Fruit fly (Drosophila melanogaster): ENCODE data around the gene CG5653.

The CG5653 gene

dm6 chr3L:8950955-8951354, 15.2 kb downstream of the CG5653 start (continued):
- TF ChIP-seq MBD-R2 (GFP tag; IDR thresholded peaks at IDR 0.05) (no peak), ara (GFP tag; IDR thresholded peaks at IDR 0.05) (0 out of 2 replicates have a peak, but pooled peaks have one; percentile 28), CG33213 (GFP tag; optimal IDR thresholded peaks at IDR 0.05) (no peak), Lhr (GFP tag; optimal IDR thresholded peaks at IDR 0.05) (no peak), CG8281 (tag; optimal IDR thresholded peaks at IDR 0.05) (no peak), odd (GFP tag; optimal IDR thresholded peaks at IDR 0.05) (no peak), ranshi (GFP tag; IDR thresholded peaks at IDR 0.05) (no peak), CG17361 (GFP tag; IDR thresholded peaks at IDR 0.05) (peak; percentile 83), bcd (GFP tag; optimal IDR thresholded peaks at IDR 0.05) (peak; percentile 49), danr (GFP tag; IDR thresholded peaks at IDR 0.05) (no peak), Dref (GFP tag; IDR thresholded peaks at IDR 0.05) (no peak), CG3995 (GFP tag; optimal IDR thresholded peaks at IDR 0.05) (no peak), Hr3 (GFP tag; optimal IDR thresholded peaks at IDR 0.05) (peak; percentile 60), dan (GFP tag; IDR thresholded peaks at IDR 0.05) (no peak), Sry-β (GFP tag; optimal IDR thresholded peaks at IDR 0.05) (no peak), sna (GFP tag; IDR thresholded peaks at IDR 0.05; ENCODE audit: partially characterized antibody) (no peak), CG34376 (GFP tag; optimal IDR thresholded peaks at IDR 0.05) (no peak), prd (optimal IDR thresholded peaks at IDR 0.05) (no peak), prd (GFP tag; IDR thresholded peaks at IDR 0.05) (peak; percentile 37; the same call in 1 of the 3 replicates), nau (GFP tag; optimal IDR thresholded peaks at IDR 0.05) (no peak), pb (GFP tag; optimal IDR thresholded peaks at IDR 0.05) (no peak)

- TF ChIP-seq crol (GFP tag; IDR thresholded peaks at IDR 0.05) (peak; percentile 86), ewg (GFP tag; optimal IDR thresholded peaks at IDR 0.05) (no peak), Fer2 (tag; optimal IDR thresholded peaks at IDR 0.05) (no peak), tna (GFP tag; IDR thresholded peaks at IDR 0.05; ENCODE audit: partially characterized antibody) (no peak), lab (GFP tag; optimal IDR thresholded peaks at IDR 0.05) (peak; percentile 54), CG7963 (GFP tag; IDR thresholded peaks at IDR 0.05; ENCODE audit: partially characterized antibody) (peak; percentile 16; the same call in 1 of the 3 replicates), sr (GFP tag; IDR thresholded peaks at IDR 0.05) (peak; percentile 79), Awh (GFP tag; IDR thresholded peaks at IDR 0.05) (0 out of 2 replicates have a peak, but pooled peaks have one; percentile 13), CG30431 (GFP tag; optimal IDR thresholded peaks at IDR 0.05) (no peak), chinmo (GFP tag; IDR thresholded peaks at IDR 0.05; ENCODE audit: partially characterized antibody) (0 out of 4 replicates have a peak, but pooled peaks have one; percentile 29), vnd (GFP tag; IDR thresholded peaks at IDR 0.05; ENCODE audit: partially characterized antibody) (0 out of 3 replicates have a peak, but pooled peaks have one; percentile 26), ssp (GFP tag; IDR thresholded peaks at IDR 0.05) (no peak), Hey (tag; optimal IDR thresholded peaks at IDR 0.05) (peak; percentile 24), CG10543 (GFP tag; optimal IDR thresholded peaks at IDR 0.05) (peak; percentile 5)
Observed at dm6 chr3L:8949823-8950222, 16.4 kb downstream of the CG5653 start.

DNA sequence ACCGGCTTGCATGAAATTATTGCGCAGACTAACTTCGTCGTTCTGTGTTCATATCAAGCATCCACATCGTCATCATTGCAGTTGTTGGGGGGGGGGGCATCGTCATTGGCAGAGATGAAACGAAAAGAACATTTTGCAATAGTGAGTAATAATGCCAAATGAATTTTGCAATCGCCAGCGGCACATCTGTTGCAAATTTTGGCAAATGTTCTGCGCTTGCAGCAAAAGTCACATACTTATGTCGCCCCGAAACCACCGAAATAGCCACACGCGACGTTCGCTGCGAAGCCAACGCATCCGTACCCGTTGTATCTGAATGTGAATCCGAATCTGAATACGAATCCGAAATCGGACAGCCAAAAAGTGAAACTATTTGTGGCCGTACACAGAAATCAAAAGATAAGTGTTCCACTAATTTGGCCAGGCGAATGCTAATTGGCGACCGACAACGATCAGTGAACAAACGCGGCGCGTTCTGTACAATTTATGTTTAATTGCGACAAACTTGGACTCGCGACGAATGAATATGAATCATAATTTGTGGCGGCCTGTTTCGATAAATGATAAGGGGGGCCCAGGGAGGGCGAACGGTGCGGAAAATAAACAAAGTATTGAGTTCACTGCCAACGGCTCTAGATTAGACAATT, 18.2 kb downstream of the CG5653 start:
- no peak for TF ChIP-seq CG12236 (GFP tag; optimal IDR thresholded peaks at IDR 0.05)
- peak; percentile 48 for TF ChIP-seq sug (tag; optimal IDR thresholded peaks at IDR 0.05)
- TF ChIP-seq HLH3B (GFP tag; IDR thresholded peaks at IDR 0.05), result no peak
- TF ChIP-seq GATAe (GFP tag; conservative IDR thresholded peaks at IDR 0.05), result peak; percentile 24; the same call in 1 of the 2 replicates
- TF ChIP-seq lab (GFP tag; optimal IDR thresholded peaks at IDR 0.05), result peak; percentile 34
- TF ChIP-seq mirr (GFP tag; optimal IDR thresholded peaks at IDR 0.05), result peak; percentile 80
- TF ChIP-seq Hey (tag; optimal IDR thresholded peaks at IDR 0.05), result peak; percentile 75
- peak; percentile 58 for TF ChIP-seq exex (tag; optimal IDR thresholded peaks at IDR 0.05)
- no peak for TF ChIP-seq Jarid2 (GFP tag; optimal IDR thresholded peaks at IDR 0.05)
